Worm (Caenorhabditis elegans): ENCODE results near the gene T22C8.3.

DNA sequence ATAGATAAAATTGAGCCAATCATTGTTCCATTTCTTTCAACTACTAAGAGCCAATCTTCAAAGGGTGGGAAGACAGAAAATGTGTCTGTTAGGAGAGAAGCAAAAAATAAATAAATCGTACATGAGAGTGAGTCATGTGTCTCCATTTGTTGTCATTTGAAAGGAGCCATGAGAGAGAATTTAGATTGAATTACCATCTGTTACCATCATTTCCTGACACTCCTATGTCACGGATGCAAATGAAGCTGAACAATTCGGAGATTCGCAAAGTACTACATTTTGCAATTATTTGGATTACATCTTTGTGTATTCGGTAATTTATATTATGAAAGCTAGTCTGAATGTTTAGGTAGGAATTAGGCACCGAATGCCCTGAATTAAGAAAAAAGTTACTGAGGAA, 33.3 kb downstream of the T22C8.3 start:
- TF ChIP-seq dao-5 (tag; optimal IDR thresholded peaks at IDR 0.05) = no peak
- no peak for TF ChIP-seq him-1 (tag; optimal IDR thresholded peaks at IDR 0.05)
- TF ChIP-seq W03F9.2 (tag; optimal IDR thresholded peaks at IDR 0.05) = no peak

Data from whole organism, L4/young adult.